Fruit fly (Drosophila melanogaster) whole organism: ENCODE data around the gene CG31229.

Experiments used
- CG8478 ChIP-seq: fragments of >200 bp; optimal IDR thresholded peaks from 2 replicates; lab custom pipeline; 2018; ENCODE audit warnings: inconsistent platforms
- Dll ChIP-seq: fragments of >200 bp; optimal IDR thresholded peaks from 2 replicates; lab custom pipeline; 2017
- EcR ChIP-seq, 2 experiments: fragments of >200 bp; optimal IDR thresholded peaks; 2 replicates each; lab custom pipeline; 2017; ENCODE audit warnings: missing biosample characterization in 2 of 2, missing genetic modification characterization in 2 of 2, missing genetic modification reagents in 2 of 2
- psq ChIP-seq: fragments of >200 bp; optimal IDR thresholded peaks from 2 replicates; lab custom pipeline; 2017
- usp ChIP-seq: fragments of >200 bp; optimal IDR thresholded peaks from 2 replicates; lab custom pipeline; 2017; ENCODE audit warnings: missing biosample characterization, missing genetic modification characterization, mixed read lengths

DNA sequence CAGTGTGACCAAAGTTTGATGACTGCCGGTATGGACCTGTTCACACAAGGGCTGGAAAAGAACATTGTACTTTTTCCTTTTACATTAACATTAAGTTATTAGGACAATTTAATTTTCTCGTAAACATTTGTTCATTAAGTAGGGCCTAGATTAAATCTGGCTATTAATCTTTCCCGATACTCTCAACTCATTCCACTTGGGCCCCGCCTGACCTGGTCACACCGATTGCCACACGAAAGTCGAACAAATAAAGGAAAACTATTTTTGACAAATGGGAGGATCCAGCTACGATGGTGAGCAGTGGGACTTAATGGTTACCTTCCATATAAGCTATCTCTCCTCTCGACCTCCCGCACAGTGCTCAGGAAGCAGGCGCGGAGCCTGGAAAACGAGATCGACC, 4.1 kb upstream of the CG31229 start, which contains the start of the genes Cpsf73 and Gos28:
- TF ChIP-seq usp (no peak), Dll (no peak), psq (lab: Kevin White, UChicago) (no peak), CG8478 (no peak), EcR (GFP tag; optimal IDR thresholded peaks at IDR 0.05; lab: Kevin White, UChicago) (no peak)
